Worm (Caenorhabditis elegans) whole organism, late embryonic: ENCODE data around the gene set-19.

ENCODE experiments used
- C38D4.7 ChIP-seq: fragments of 200-800 bp; sonication (Bioruptor generic); optimal IDR thresholded peaks from 2 replicates; lab custom pipeline; 2018; ENCODE audit warnings: mild to moderate bottlenecking, missing genetic modification characterization, moderate library complexity, missing compliant biosample characterization
- K02D7.2 ChIP-seq: sonication (generic microtip); optimal IDR thresholded peaks from 2 replicates; lab custom pipeline; 2017; ENCODE audit warnings: mild to moderate bottlenecking, missing genetic modification characterization, missing compliant biosample characterization
- K09A11.1 ChIP-seq: sonication (generic microtip); optimal IDR thresholded peaks from 2 replicates; lab custom pipeline; 2017; ENCODE audit warnings: antibody characterized with exemption, mild to moderate bottlenecking, missing genetic modification characterization, missing compliant biosample characterization; ENCODE audit not compliant: insufficient read depth
- T23F11.4 ChIP-seq: fragments of 200-800 bp; sonication (Bioruptor generic); optimal IDR thresholded peaks from 2 replicates; lab custom pipeline; 2018; ENCODE audit warnings: mild to moderate bottlenecking, missing genetic modification characterization, missing compliant biosample characterization
- Y22D7AL.16 ChIP-seq: sonication (generic microtip); optimal IDR thresholded peaks from 2 replicates; lab custom pipeline; 2016; ENCODE audit warnings: missing genetic modification characterization, missing compliant biosample characterization
- ahr-1 ChIP-seq: sonication (generic microtip); optimal IDR thresholded peaks from 2 replicates; lab custom pipeline; 2016; ENCODE audit warnings: missing genetic modification characterization, missing compliant biosample characterization
- ama-1 ChIP-seq: fragments of 150-350 bp; optimal IDR thresholded peaks from 2 replicates; lab custom pipeline; 2014
- ceh-22 ChIP-seq: sonication (generic microtip); optimal IDR thresholded peaks from 2 replicates; lab custom pipeline; 2017; ENCODE audit warnings: missing biosample characterization, missing genetic modification characterization
- ceh-24 ChIP-seq: sonication (generic microtip); optimal IDR thresholded peaks from 2 replicates; lab custom pipeline; 2016; ENCODE audit warnings: mild to moderate bottlenecking, missing genetic modification characterization, missing compliant biosample characterization
- ceh-31 ChIP-seq: sonication (generic microtip); optimal IDR thresholded peaks from 2 replicates; lab custom pipeline; 2016; ENCODE audit warnings: missing genetic modification characterization, missing compliant biosample characterization
- ceh-34 ChIP-seq: sonication (generic microtip); optimal IDR thresholded peaks from 2 replicates; lab custom pipeline; 2016; ENCODE audit warnings: mild to moderate bottlenecking, missing genetic modification characterization, missing compliant biosample characterization
- ceh-45 ChIP-seq: fragments of 200-800 bp; sonication (Bioruptor generic); IDR thresholded peaks from 2 replicates; pipeline ENCODE4 v1.3.6; 2022; ENCODE audit warnings: missing genetic modification reagents, missing genetic modification characterization, missing compliant biosample characterization
- ceh-48 ChIP-seq: sonication (generic microtip); optimal IDR thresholded peaks from 2 replicates; lab custom pipeline; 2016; ENCODE audit warnings: missing genetic modification characterization, inconsistent platforms, missing compliant biosample characterization
- ceh-6 ChIP-seq: fragments of 200-800 bp; sonication (Bioruptor generic); optimal IDR thresholded peaks from 2 replicates; lab custom pipeline; 2018; ENCODE audit warnings: mild to moderate bottlenecking, missing genetic modification characterization, missing compliant biosample characterization
- ceh-9 ChIP-seq: sonication (generic microtip); optimal IDR thresholded peaks from 2 replicates; lab custom pipeline; 2016; ENCODE audit warnings: mild to moderate bottlenecking, missing genetic modification characterization, inconsistent platforms, missing compliant biosample characterization
- dve-1 ChIP-seq: sonication (generic microtip); optimal IDR thresholded peaks from 2 replicates; lab custom pipeline; 2017; ENCODE audit warnings: antibody characterized with exemption, mild to moderate bottlenecking, missing genetic modification characterization, missing compliant biosample characterization
- elt-2 ChIP-seq: sonication (generic microtip); optimal IDR thresholded peaks from 2 replicates; lab custom pipeline; 2016; ENCODE audit warnings: missing genetic modification reagents, missing genetic modification characterization, missing compliant biosample characterization
- elt-4 ChIP-seq: sonication (generic microtip); optimal IDR thresholded peaks from 2 replicates; lab custom pipeline; 2016; ENCODE audit warnings: missing genetic modification characterization, missing compliant biosample characterization
- fax-1 ChIP-seq: sonication (generic microtip); optimal IDR thresholded peaks from 2 replicates; lab custom pipeline; 2016; ENCODE audit warnings: missing genotype, missing genetic modification characterization, missing compliant biosample characterization
- fkh-10 ChIP-seq: fragments of 150-350 bp; optimal IDR thresholded peaks from 2 replicates; lab custom pipeline; 2014; ENCODE audit warnings: missing biosample characterization, missing genetic modification reagents, missing genetic modification characterization
- fkh-6 ChIP-seq: sonication (generic microtip); optimal IDR thresholded peaks from 2 replicates; lab custom pipeline; 2016; ENCODE audit warnings: missing genetic modification characterization, missing compliant biosample characterization
- gmeb-2 ChIP-seq: sonication (generic microtip); optimal IDR thresholded peaks from 2 replicates; lab custom pipeline; 2016; ENCODE audit warnings: missing genetic modification characterization, inconsistent platforms, missing compliant biosample characterization
- hlh-13 ChIP-seq: fragments of 200-800 bp; sonication (Bioruptor generic); optimal IDR thresholded peaks from 2 replicates; lab custom pipeline; 2018; ENCODE audit warnings: mild to moderate bottlenecking, missing genetic modification characterization, missing compliant biosample characterization
- hlh-15 ChIP-seq: sonication (generic microtip); optimal IDR thresholded peaks from 2 replicates; lab custom pipeline; 2016; ENCODE audit warnings: missing genetic modification characterization, missing compliant biosample characterization
- hlh-6 ChIP-seq: sonication (generic microtip); optimal IDR thresholded peaks from 2 replicates; lab custom pipeline; 2016; ENCODE audit warnings: missing genotype, missing genetic modification characterization, missing compliant biosample characterization
- madf-2 ChIP-seq: sonication (generic microtip); optimal IDR thresholded peaks from 2 replicates; lab custom pipeline; 2017; ENCODE audit warnings: missing genetic modification characterization, missing compliant biosample characterization
- mec-3 ChIP-seq: sonication (generic microtip); optimal IDR thresholded peaks from 2 replicates; lab custom pipeline; 2016; ENCODE audit warnings: borderline replicate concordance, missing genetic modification characterization, missing compliant biosample characterization
- nfya-1 ChIP-seq: sonication (generic microtip); optimal IDR thresholded peaks from 2 replicates; lab custom pipeline; 2017; ENCODE audit warnings: missing genetic modification characterization, mild to moderate bottlenecking, missing compliant biosample characterization, antibody characterized with exemption, moderate library complexity
- nhr-232 ChIP-seq: sonication (generic microtip); optimal IDR thresholded peaks from 2 replicates; lab custom pipeline; 2016; ENCODE audit warnings: missing genetic modification characterization, missing compliant biosample characterization
- odd-2 ChIP-seq: sonication (generic microtip); optimal IDR thresholded peaks from 2 replicates; lab custom pipeline; 2017; ENCODE audit warnings: antibody characterized with exemption, mild to moderate bottlenecking, missing genetic modification characterization, missing compliant biosample characterization
- pag-3 ChIP-seq: sonication (generic microtip); optimal IDR thresholded peaks from 2 replicates; lab custom pipeline; 2016; ENCODE audit warnings: missing compliant biosample characterization, missing genetic modification characterization, borderline replicate concordance
- pat-9 ChIP-seq: fragments of 200-800 bp; sonication (Bioruptor generic); optimal IDR thresholded peaks from 2 replicates; lab custom pipeline; 2018; ENCODE audit warnings: mild to moderate bottlenecking, missing genetic modification characterization, moderate library complexity, missing compliant biosample characterization
- pax-1 ChIP-seq: fragments of 150-350 bp; optimal IDR thresholded peaks from 2 replicates; lab custom pipeline; 2014; ENCODE audit warnings: missing biosample characterization, missing genetic modification characterization
- pha-2 ChIP-seq: sonication (generic microtip); optimal IDR thresholded peaks from 2 replicates; lab custom pipeline; 2017; ENCODE audit warnings: mild to moderate bottlenecking, missing genetic modification characterization, missing compliant biosample characterization
- pha-4 ChIP-seq: fragments of 150-350 bp; optimal IDR thresholded peaks from 2 replicates; lab custom pipeline; 2018; ENCODE audit warnings: missing biosample characterization, missing genetic modification reagents, missing genetic modification characterization
- pros-1 ChIP-seq: fragments of 150-350 bp; optimal IDR thresholded peaks from 2 replicates; lab custom pipeline; 2014; ENCODE audit warnings: missing biosample characterization, missing genetic modification reagents, missing genetic modification characterization
- rnt-1 ChIP-seq: sonication (generic microtip); optimal IDR thresholded peaks from 2 replicates; lab custom pipeline; 2016; ENCODE audit warnings: missing genetic modification characterization, missing compliant biosample characterization
- sox-2 ChIP-seq: fragments of 200-800 bp; sonication (Bioruptor generic); IDR thresholded peaks from 2 replicates; pipeline ENCODE4 v1.3.6; 2022; ENCODE audit warnings: missing genetic modification reagents, missing genetic modification characterization, missing compliant biosample characterization
- sox-4 ChIP-seq: sonication (generic microtip); optimal IDR thresholded peaks from 2 replicates; lab custom pipeline; 2017; ENCODE audit warnings: mild to moderate bottlenecking, missing genetic modification characterization, inconsistent platforms, missing compliant biosample characterization
- tbx-2 ChIP-seq: sonication (generic microtip); optimal IDR thresholded peaks from 2 replicates; lab custom pipeline; 2016; ENCODE audit warnings: missing genetic modification characterization, missing compliant biosample characterization
- tbx-7 ChIP-seq: sonication (generic microtip); optimal IDR thresholded peaks from 2 replicates; lab custom pipeline; 2016; ENCODE audit warnings: missing genotype, missing genetic modification characterization, missing compliant biosample characterization
- ttx-3 ChIP-seq: sonication (generic microtip); optimal IDR thresholded peaks from 2 replicates; lab custom pipeline; 2016; ENCODE audit warnings: missing genetic modification reagents, missing genetic modification characterization, missing compliant biosample characterization
- unc-3 ChIP-seq, 2 experiments: fragments of 200-800 bp in 1 of 2; sonication (Bioruptor generic) in 1 of 2; sonication (generic microtip) in 1 of 2; conservative IDR thresholded peaks in 1 of 2; optimal IDR thresholded peaks in 1 of 2; 2 replicates each; pipeline versions ENCODE4 v1.3.6 to Lab custom; 2016 to 2022; ENCODE audit warnings: missing compliant biosample characterization in 2 of 2, missing genetic modification characterization in 2 of 2, missing genetic modification reagents in 1 of 2
- unc-42 ChIP-seq: sonication (generic microtip); optimal IDR thresholded peaks from 2 replicates; lab custom pipeline; 2016; ENCODE audit warnings: missing genotype, missing genetic modification characterization, missing compliant biosample characterization
- unc-55 ChIP-seq: sonication (generic microtip); optimal IDR thresholded peaks from 2 replicates; lab custom pipeline; 2017; ENCODE audit warnings: missing biosample characterization, missing genetic modification reagents, missing genetic modification characterization
- unc-86 ChIP-seq: sonication (generic microtip); optimal IDR thresholded peaks from 2 replicates; lab custom pipeline; 2016; ENCODE audit warnings: missing genetic modification characterization, missing compliant biosample characterization
- zip-5 ChIP-seq: sonication (generic microtip); optimal IDR thresholded peaks from 2 replicates; lab custom pipeline; 2016; ENCODE audit warnings: missing genetic modification characterization, missing compliant biosample characterization

The set-19 gene

DNA sequence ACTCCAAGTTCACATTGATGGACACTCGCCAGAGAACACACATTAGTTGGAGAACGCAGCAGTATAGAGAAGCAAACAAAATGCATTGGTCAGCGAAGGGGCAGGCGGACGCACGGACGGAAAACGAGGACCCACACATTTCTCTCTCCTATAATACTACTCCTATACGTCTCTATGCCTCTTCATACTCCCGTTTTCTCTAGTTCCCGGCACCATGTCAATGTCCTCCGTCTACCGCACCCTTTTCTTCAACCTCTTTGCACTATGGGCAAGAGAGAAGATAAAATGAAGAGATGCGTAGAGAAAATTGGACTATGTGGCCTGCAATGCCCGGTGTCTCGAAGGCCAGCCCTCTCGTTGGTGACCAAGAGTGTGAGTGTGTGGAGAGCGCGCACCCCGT is 6.0 kb upstream of the set-19 start, which contains the start of gene set-20 (continued):
- TF ChIP-seq fkh-6 (no peak), ceh-6 (GFP tag; lab: Kevin White, UChicago) (peak; percentile 19), pha-4 (tag; lab: Kevin White, UChicago) (no peak), fkh-10 (no peak), rnt-1 (tag; lab: Kevin White, UChicago) (peak; percentile 88), pat-9 (tag; lab: Kevin White, UChicago) (no peak), elt-2 (tag; lab: Kevin White, UChicago) (no peak), ama-1 (lab: Kevin White, UChicago) (no peak), pax-1 (tag; lab: Kevin White, UChicago) (no peak), unc-42 (tag; lab: Kevin White, UChicago) (peak; percentile 32), hlh-13 (peak; percentile 44), zip-5 (tag; lab: Kevin White, UChicago) (no peak), K02D7.2 (tag; lab: Kevin White, UChicago) (no peak), ceh-24 (no peak), Y22D7AL.16 (tag; lab: Kevin White, UChicago) (peak; percentile 10), elt-4 (tag; lab: Kevin White, UChicago) (no peak), ceh-9 (tag; lab: Kevin White, UChicago) (no peak), odd-2 (tag; lab: Kevin White, UChicago) (no peak), pag-3 (no peak), madf-2 (tag; lab: Kevin White, UChicago) (peak; percentile 32), pha-2 (peak; percentile 64), sox-4 (tag; lab: Kevin White, UChicago) (no peak), unc-55 (GFP tag; lab: Kevin White, UChicago) (peak; percentile 78), ceh-45 (no peak), C38D4.7 (GFP tag; lab: Kevin White, UChicago) (no peak), nhr-232 (peak; percentile 15), mec-3 (tag; lab: Kevin White, UChicago) (no peak), gmeb-2 (tag; lab: Kevin White, UChicago) (no peak), sox-2 (GFP tag; lab: Robert Waterston, UW) (no peak; the same call in 1 of the 2 replicates), ceh-48 (tag; lab: Kevin White, UChicago) (peak; percentile 51), pros-1 (tag; lab: Kevin White, UChicago) (peak; percentile 63), K09A11.1 (tag; lab: Kevin White, UChicago) (no peak), unc-86 (tag; lab: Kevin White, UChicago) (no peak), dve-1 (tag; lab: Kevin White, UChicago) (peak; percentile 45), hlh-15 (no peak), ahr-1 (tag; lab: Kevin White, UChicago) (no peak), ttx-3 (peak; percentile 38), ceh-22 (tag; lab: Kevin White, UChicago) (no peak), hlh-6 (tag; lab: Kevin White, UChicago) (peak; percentile 46), tbx-7 (tag; lab: Kevin White, UChicago) (no peak), fax-1 (tag; lab: Kevin White, UChicago) (peak; percentile 25), unc-3 (GFP tag; conservative IDR thresholded peaks at IDR 0.05; lab: Robert Waterston, UW) (no peak), unc-3 (tag; optimal IDR thresholded peaks at IDR 0.05; lab: Kevin White, UChicago) (no peak), nfya-1 (tag; lab: Kevin White, UChicago) (peak; percentile 88), ceh-31 (tag; lab: Kevin White, UChicago) (peak; percentile 92), ceh-34 (peak; percentile 79), tbx-2 (peak; percentile 82), T23F11.4 (GFP tag; lab: Kevin White, UChicago) (peak; percentile 34)
